Fruit fly (Drosophila melanogaster) whole organism, adult: ENCODE data around the gene CG9316.

Experiments
- CG11617 ChIP-seq: fragments of 200-800 bp; sonication (Bioruptor generic); optimal IDR thresholded peaks from 2 replicates; lab custom pipeline; 2017; ENCODE audit warnings: mild to moderate bottlenecking, missing biosample characterization, missing genetic modification reagents, missing genetic modification characterization
- CG33017 ChIP-seq: fragments of 200-800 bp; sonication (Bioruptor generic); optimal IDR thresholded peaks from 2 replicates; lab custom pipeline; 2018; ENCODE audit warnings: missing biosample characterization, mild to moderate bottlenecking, missing genetic modification characterization, moderate library complexity
- Clk ChIP-seq: fragments of 200-800 bp; sonication (Bioruptor generic); optimal IDR thresholded peaks from 2 replicates; lab custom pipeline; 2017; ENCODE audit warnings: missing biosample characterization, missing genetic modification characterization
- bab1 ChIP-seq: fragments of 200-800 bp; sonication (Bioruptor generic); optimal IDR thresholded peaks from 3 replicates; lab custom pipeline; 2019; ENCODE audit warnings: missing biosample characterization, mild to moderate bottlenecking, missing genetic modification characterization, moderate library complexity
- cnc ChIP-seq, 2 experiments: fragments of >200 bp; optimal IDR thresholded peaks; 2 replicates each; lab custom pipeline; 2017
- kay ChIP-seq: fragments of 200-800 bp; sonication (Bioruptor generic); peaks from one replicate; lab custom pipeline; 2016; ENCODE audit warnings: missing biosample characterization, missing genetic modification characterization, borderline replicate concordance
- ovo ChIP-seq: fragments of 200-800 bp; sonication (Bioruptor generic); optimal IDR thresholded peaks from 2 replicates; lab custom pipeline; 2016; ENCODE audit warnings: missing biosample characterization, missing genetic modification characterization
- tj ChIP-seq: fragments of 200-800 bp; sonication (Bioruptor generic); optimal IDR thresholded peaks from 3 replicates; lab custom pipeline; 2017; ENCODE audit warnings: missing biosample characterization, mild to moderate bottlenecking, missing genetic modification characterization, moderate library complexity

DNA sequence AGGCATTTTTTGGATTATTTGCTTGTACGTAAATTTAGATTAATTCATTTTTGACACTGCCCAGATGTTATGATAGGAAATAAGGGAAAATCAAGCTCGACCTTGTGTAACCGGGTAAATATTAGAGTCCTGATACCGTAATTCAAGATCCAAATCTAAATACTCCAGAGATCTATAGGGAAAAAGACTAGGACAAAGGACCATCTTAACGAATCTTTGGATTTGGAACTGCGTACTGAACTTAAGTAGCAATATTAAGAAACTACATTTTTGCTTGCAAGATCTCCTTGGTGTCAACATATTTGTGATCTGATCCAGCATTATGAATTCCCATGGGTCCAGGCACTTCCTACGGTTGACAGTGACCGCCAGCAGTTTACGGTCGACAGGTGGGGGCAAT is at the start of gene CG9316:
- TF ChIP-seq kay (GFP tag; lab: Kevin White, UChicago): no peak
- TF ChIP-seq bab1 (GFP tag; lab: Kevin White, UChicago): no peak
- no peak for TF ChIP-seq ovo
- no peak for TF ChIP-seq CG33017 (tag; lab: Kevin White, UChicago)
- TF ChIP-seq cnc (optimal IDR thresholded peaks at IDR 0.05; lab: Kevin White, UChicago): no peak
- no peak for TF ChIP-seq CG11617
- TF ChIP-seq tj: no peak
- TF ChIP-seq Clk (GFP tag; lab: Kevin White, UChicago): no peak
